Worm (Caenorhabditis elegans) whole organism, young adult: Measurements from ENCODE around the gene F55A11.6.

Source experiments
- B0035.1 ChIP-seq: sonication (generic microtip); optimal IDR thresholded peaks from 2 replicates; lab custom pipeline; 2016; ENCODE audit warnings: missing genetic modification characterization, mild to moderate bottlenecking, missing compliant biosample characterization, missing genotype, missing genetic modification reagents
- F33H1.4 ChIP-seq: fragments of 200-800 bp; sonication (Bioruptor generic); IDR thresholded peaks from 2 replicates; pipeline ENCODE4 v1.3.6; 2022; ENCODE audit warnings: missing genetic modification reagents, missing genetic modification characterization, missing compliant biosample characterization
- F39B2.1 ChIP-seq: fragments of 200-800 bp; sonication (Bioruptor generic); IDR thresholded peaks from 2 replicates; pipeline ENCODE4 v1.3.6; 2022; ENCODE audit warnings: missing genetic modification reagents, missing genetic modification characterization, missing compliant biosample characterization
- F52B5.7 ChIP-seq: sonication (generic microtip); optimal IDR thresholded peaks from 2 replicates; lab custom pipeline; 2016; ENCODE audit warnings: mild to moderate bottlenecking, missing genetic modification characterization, missing compliant biosample characterization
- F57C9.4 ChIP-seq: sonication (generic microtip); optimal IDR thresholded peaks from 2 replicates; lab custom pipeline; 2017; ENCODE audit warnings: mild to moderate bottlenecking, missing genetic modification characterization, missing compliant biosample characterization
- K12H6.12 ChIP-seq: fragments of 200-800 bp; sonication (Bioruptor generic); optimal IDR thresholded peaks from 2 replicates; lab custom pipeline; 2018; ENCODE audit warnings: mild to moderate bottlenecking, missing genetic modification characterization, missing compliant biosample characterization
- T26A5.8 ChIP-seq: sonication (generic microtip); optimal IDR thresholded peaks from 2 replicates; lab custom pipeline; 2016; ENCODE audit warnings: missing genetic modification characterization, missing compliant biosample characterization
- Y56A3A.18 ChIP-seq: fragments of 200-800 bp; sonication (Bioruptor generic); IDR thresholded peaks from 2 replicates; pipeline ENCODE4 v1.3.6; 2022; ENCODE audit warnings: missing genetic modification reagents, missing genetic modification characterization, missing compliant biosample characterization
- akir-1 ChIP-seq: fragments of 200-800 bp; sonication (Bioruptor generic); optimal IDR thresholded peaks from 2 replicates; lab custom pipeline; 2018; ENCODE audit warnings: mild to moderate bottlenecking, missing genetic modification characterization, moderate library complexity, missing compliant biosample characterization
- aptf-3 ChIP-seq: fragments of 200-800 bp; sonication (Bioruptor generic); IDR thresholded peaks from 2 replicates; pipeline ENCODE4 v1.3.6; 2022; ENCODE audit warnings: missing genetic modification characterization, missing compliant biosample characterization
- athp-1 ChIP-seq: sonication (generic microtip); optimal IDR thresholded peaks from 2 replicates; lab custom pipeline; 2017; ENCODE audit warnings: mild to moderate bottlenecking, missing genetic modification characterization, missing compliant biosample characterization
- attf-3 ChIP-seq: fragments of 200-800 bp; sonication (Bioruptor generic); conservative IDR thresholded peaks from 2 replicates; pipeline ENCODE4 v1.3.6; 2022; ENCODE audit warnings: missing genetic modification reagents, missing genetic modification characterization, missing compliant biosample characterization
- ceh-40 ChIP-seq: fragments of 200-800 bp; sonication (Bioruptor generic); IDR thresholded peaks from 2 replicates; pipeline ENCODE4 v1.3.6; 2022; ENCODE audit warnings: missing genetic modification characterization, missing compliant biosample characterization
- ceh-91 ChIP-seq: fragments of 200-800 bp; sonication (Bioruptor generic); IDR thresholded peaks from 2 replicates; pipeline ENCODE4 v1.3.6; 2022; ENCODE audit warnings: missing genetic modification reagents, missing genetic modification characterization, missing compliant biosample characterization
- chd-7 ChIP-seq: sonication (generic microtip); optimal IDR thresholded peaks from 2 replicates; lab custom pipeline; 2016; ENCODE audit warnings: mild to moderate bottlenecking, missing genetic modification characterization, moderate library complexity, missing compliant biosample characterization
- dpff-1 ChIP-seq: sonication (generic microtip); optimal IDR thresholded peaks from 2 replicates; lab custom pipeline; 2017; ENCODE audit warnings: mild to moderate bottlenecking, missing genetic modification characterization, missing compliant biosample characterization
- dpl-1 ChIP-seq: fragments of 150-350 bp; optimal IDR thresholded peaks from 2 replicates; lab custom pipeline; 2014; ENCODE audit warnings: missing biosample characterization, missing genetic modification reagents, missing genetic modification characterization
- efl-1 ChIP-seq: fragments of 150-350 bp; optimal IDR thresholded peaks from 2 replicates; lab custom pipeline; 2014; ENCODE audit warnings: missing biosample characterization, missing genetic modification reagents, missing genetic modification characterization
- egl-18 ChIP-seq: fragments of 200-800 bp; sonication (Bioruptor generic); IDR thresholded peaks from 2 replicates; pipeline ENCODE4 v1.3.6; 2022; ENCODE audit warnings: missing genetic modification reagents, missing genetic modification characterization, missing compliant biosample characterization
- egl-44 ChIP-seq: fragments of 200-800 bp; sonication (Bioruptor generic); IDR thresholded peaks from 2 replicates; pipeline ENCODE4 v1.3.6; 2022; ENCODE audit warnings: missing genetic modification reagents, missing genetic modification characterization, missing compliant biosample characterization
- egrh-3 ChIP-seq: fragments of 200-800 bp; sonication (Bioruptor generic); IDR thresholded peaks from 2 replicates; pipeline ENCODE4 v1.3.6; 2022; ENCODE audit warnings: missing genetic modification reagents, missing genetic modification characterization, missing compliant biosample characterization
- ets-4 ChIP-seq: fragments of 200-800 bp; sonication (Bioruptor generic); optimal IDR thresholded peaks from 2 replicates; lab custom pipeline; 2018; ENCODE audit warnings: mild to moderate bottlenecking, missing genetic modification characterization, missing compliant biosample characterization
- fkh-3 ChIP-seq: sonication (generic microtip); optimal IDR thresholded peaks from 2 replicates; lab custom pipeline; 2016; ENCODE audit warnings: mild to moderate bottlenecking, missing genetic modification characterization, missing compliant biosample characterization
- gei-17 ChIP-seq: fragments of 200-800 bp; sonication (Bioruptor generic); optimal IDR thresholded peaks from 2 replicates; lab custom pipeline; 2018; ENCODE audit warnings: mild to moderate bottlenecking, missing genetic modification characterization, missing compliant biosample characterization
- hlh-12 ChIP-seq: sonication (generic microtip); optimal IDR thresholded peaks from 2 replicates; lab custom pipeline; 2016; ENCODE audit warnings: missing genetic modification characterization, missing compliant biosample characterization
- hrde-1 ChIP-seq: sonication (generic microtip); optimal IDR thresholded peaks from 2 replicates; lab custom pipeline; 2016; ENCODE audit warnings: missing genetic modification characterization, mild to moderate bottlenecking, missing compliant biosample characterization, moderate library complexity, missing genotype, missing genetic modification reagents, borderline replicate concordance
- let-526 ChIP-seq: fragments of 200-800 bp; sonication (Bioruptor generic); IDR thresholded peaks from 2 replicates; pipeline ENCODE4 v1.3.6; 2022; ENCODE audit warnings: missing genetic modification reagents, missing genetic modification characterization, missing compliant biosample characterization
- lin-35 ChIP-seq, 3 experiments: fragments of 150-350 bp in 2 of 3; sonication (generic microtip) in 1 of 3; optimal IDR thresholded peaks; 2 replicates each; lab custom pipeline; 2014 to 2018; ENCODE audit warnings: missing biosample characterization in 3 of 3, missing genetic modification characterization in 3 of 3, missing genetic modification reagents in 3 of 3
- lir-1 ChIP-seq: fragments of 200-800 bp; sonication (Bioruptor generic); conservative IDR thresholded peaks from 2 replicates; pipeline ENCODE4 v1.3.6; 2022; ENCODE audit warnings: missing genetic modification reagents, missing genetic modification characterization, missing compliant biosample characterization
- madf-10 ChIP-seq: sonication (generic microtip); optimal IDR thresholded peaks from 2 replicates; lab custom pipeline; 2016; ENCODE audit warnings: mild to moderate bottlenecking, missing genetic modification characterization, missing compliant biosample characterization
- nfya-1 ChIP-seq: sonication (generic microtip); optimal IDR thresholded peaks from 2 replicates; lab custom pipeline; 2017; ENCODE audit warnings: antibody characterized with exemption, missing compliant biosample characterization, missing genetic modification characterization, borderline replicate concordance; ENCODE audit not compliant: insufficient read depth
- nfyb-1 ChIP-seq: fragments of 200-800 bp; sonication (Bioruptor generic); IDR thresholded peaks from 2 replicates; pipeline ENCODE4 v1.3.6; 2022; ENCODE audit warnings: missing genetic modification reagents, missing genetic modification characterization, missing compliant biosample characterization
- pha-4 ChIP-seq: fragments of 150-350 bp; sonication (generic microtip); optimal IDR thresholded peaks from 2 replicates; lab custom pipeline; 2014; ENCODE audit warnings: missing biosample characterization, missing genetic modification reagents, missing genetic modification characterization
- rec-8 ChIP-seq, 2 experiments: sonication (generic microtip); optimal IDR thresholded peaks; 2 replicates each; lab custom pipeline; 2016; ENCODE audit warnings: mild to moderate bottlenecking in 2 of 2, missing genetic modification characterization in 2 of 2, missing genetic modification reagents in 2 of 2, missing genotype in 2 of 2, missing biosample characterization in 1 of 2, missing compliant biosample characterization in 1 of 2, moderate library complexity in 1 of 2
- rpc-1 ChIP-seq, 2 experiments: fragments of 150-350 bp in 1 of 2; sonication (generic microtip) in 1 of 2; optimal IDR thresholded peaks; 2 replicates each; lab custom pipeline; 2014 to 2018; ENCODE audit warnings: missing biosample characterization in 1 of 2, missing genetic modification characterization in 1 of 2, missing genetic modification reagents in 1 of 2, missing genotype in 1 of 2
- sdz-38 ChIP-seq: sonication (generic microtip); optimal IDR thresholded peaks from 2 replicates; lab custom pipeline; 2016; ENCODE audit warnings: missing genotype, missing genetic modification characterization, missing compliant biosample characterization
- sea-2 ChIP-seq: fragments of 200-800 bp; sonication (Bioruptor generic); IDR thresholded peaks from 2 replicates; pipeline ENCODE4 v1.3.6; 2022; ENCODE audit warnings: missing genetic modification characterization, missing compliant biosample characterization
- snpc-1.3 ChIP-seq: sonication (generic microtip); optimal IDR thresholded peaks from 2 replicates; lab custom pipeline; 2017; ENCODE audit warnings: missing genetic modification characterization, mild to moderate bottlenecking, missing compliant biosample characterization, antibody characterized with exemption, moderate library complexity, missing genotype, missing genetic modification reagents; ENCODE audit not compliant: insufficient read depth
- sptf-2 ChIP-seq: fragments of 200-800 bp; sonication (Bioruptor generic); optimal IDR thresholded peaks from 2 replicates; lab custom pipeline; 2018; ENCODE audit warnings: mild to moderate bottlenecking, missing genetic modification characterization, missing compliant biosample characterization
- tbp1 ChIP-seq: fragments of 200-800 bp; sonication (Bioruptor generic); optimal IDR thresholded peaks from 2 replicates; lab custom pipeline; 2018; ENCODE audit warnings: mild to moderate bottlenecking, missing genetic modification characterization, missing compliant biosample characterization
- tlf-1 ChIP-seq: fragments of 200-800 bp; sonication (Bioruptor generic); optimal IDR thresholded peaks from 2 replicates; lab custom pipeline; 2018; ENCODE audit warnings: mild to moderate bottlenecking, missing genetic modification characterization, missing compliant biosample characterization
- xnd-1 ChIP-seq: sonication (generic microtip); optimal IDR thresholded peaks from 2 replicates; lab custom pipeline; 2016; ENCODE audit warnings: missing genotype, missing genetic modification reagents, missing genetic modification characterization, missing compliant biosample characterization
- zfh-2 ChIP-seq: fragments of 200-800 bp; sonication (Bioruptor generic); conservative IDR thresholded peaks from 2 replicates; pipeline ENCODE4 v1.3.6; 2022; ENCODE audit warnings: missing genetic modification reagents, missing genetic modification characterization, missing compliant biosample characterization
- zim-3 ChIP-seq: sonication (generic microtip); optimal IDR thresholded peaks from 2 replicates; lab custom pipeline; 2017; ENCODE audit warnings: mild to moderate bottlenecking, missing genetic modification characterization, moderate library complexity, missing compliant biosample characterization
- ztf-22 ChIP-seq: fragments of 200-800 bp; sonication (Bioruptor generic); optimal IDR thresholded peaks from 2 replicates; lab custom pipeline; 2018; ENCODE audit warnings: mild to moderate bottlenecking, missing genetic modification characterization, moderate library complexity, missing compliant biosample characterization
- ztf-26 ChIP-seq: sonication (generic microtip); optimal IDR thresholded peaks from 2 replicates; lab custom pipeline; 2017; ENCODE audit warnings: missing genetic modification characterization, missing compliant biosample characterization
- ztf-28 ChIP-seq: fragments of 200-800 bp; sonication (Bioruptor generic); IDR thresholded peaks from 2 replicates; pipeline ENCODE4 v1.3.6; 2022; ENCODE audit warnings: missing genetic modification reagents, missing genetic modification characterization, missing compliant biosample characterization
- ztf-6 ChIP-seq: fragments of 200-800 bp; sonication (Bioruptor generic); IDR thresholded peaks from 2 replicates; pipeline ENCODE4 v1.3.6; 2022; ENCODE audit warnings: missing genetic modification reagents, missing genetic modification characterization, missing compliant biosample characterization

F55A11.6 gene

ce11 chrV:11764373-11764954 lies 12.2 kb upstream of the F55A11.6 start, which contains the start of the genes F55A11.1 and syx-5 (continued):
- TF ChIP-seq attf-3 (GFP tag; lab: Robert Waterston, UW): no peak
- TF ChIP-seq hrde-1 (tag; lab: Kevin White, UChicago): no peak
- TF ChIP-seq egl-18: no peak
- TF ChIP-seq lin-35 (GFP tag; optimal IDR thresholded peaks at IDR 0.05; lab: Kevin White, UChicago): peak in 1 of 3 experiments; percentile 69
- no peak for TF ChIP-seq rec-8 (tag; optimal IDR thresholded peaks at IDR 0.05; lab: Kevin White, UChicago)
- peak; percentile 39 for TF ChIP-seq xnd-1 (tag; lab: Kevin White, UChicago)
- TF ChIP-seq ets-4: no peak
- no peak for TF ChIP-seq aptf-3 (GFP tag; lab: Robert Waterston, UW)
- no peak for TF ChIP-seq F57C9.4 (tag; lab: Kevin White, UChicago)
- no peak for TF ChIP-seq zfh-2
- TF ChIP-seq pha-4 (tag; lab: Kevin White, UChicago): no peak
- no peak for TF ChIP-seq F52B5.7 (tag; lab: Kevin White, UChicago)
- peak; percentile 65 for TF ChIP-seq K12H6.12 (tag; lab: Kevin White, UChicago)
- TF ChIP-seq dpl-1: peak; percentile 30
- peak; percentile 80 for TF ChIP-seq ztf-26 (tag; lab: Kevin White, UChicago)
- no peak for TF ChIP-seq dpff-1 (tag; lab: Kevin White, UChicago)
- no peak for TF ChIP-seq F39B2.1 (GFP tag; lab: Robert Waterston, UW)
- TF ChIP-seq efl-1 (GFP tag; lab: Kevin White, UChicago): peak; percentile 33
- no peak for TF ChIP-seq ztf-22 (GFP tag; lab: Kevin White, UChicago)
- TF ChIP-seq tlf-1 (GFP tag; lab: Kevin White, UChicago): peak; percentile 75
- no peak for TF ChIP-seq ztf-28 (GFP tag; lab: Robert Waterston, UW)
- no peak for TF ChIP-seq sdz-38 (tag; lab: Kevin White, UChicago)
- TF ChIP-seq zim-3: no peak
- TF ChIP-seq lir-1 (GFP tag; lab: Robert Waterston, UW): no peak
- TF ChIP-seq sea-2 (GFP tag; lab: Robert Waterston, UW): no peak
- TF ChIP-seq F33H1.4 (GFP tag; lab: Robert Waterston, UW): peak; percentile 55
- TF ChIP-seq Y56A3A.18 (GFP tag; lab: Robert Waterston, UW): 0 out of 2 replicates have a peak, but pooled peaks have one; percentile 71
- no peak for TF ChIP-seq rpc-1 (optimal IDR thresholded peaks at IDR 0.05; lab: Kevin White, UChicago)
- no peak for TF ChIP-seq rpc-1 (tag; optimal IDR thresholded peaks at IDR 0.05; lab: Kevin White, UChicago)
- TF ChIP-seq egl-44: no peak
- TF ChIP-seq chd-7 (tag; lab: Kevin White, UChicago): no peak
- TF ChIP-seq madf-10 (tag; lab: Kevin White, UChicago): peak; percentile 54
- TF ChIP-seq fkh-3 (tag; lab: Kevin White, UChicago): no peak
- TF ChIP-seq ceh-91: no peak
- TF ChIP-seq sptf-2 (GFP tag; lab: Kevin White, UChicago): no peak
- TF ChIP-seq hlh-12 (tag; lab: Kevin White, UChicago): no peak
- TF ChIP-seq athp-1 (tag; lab: Kevin White, UChicago): no peak
- TF ChIP-seq let-526 (GFP tag; lab: Robert Waterston, UW): no peak
- no peak for TF ChIP-seq akir-1
- no peak for TF ChIP-seq ztf-6
- TF ChIP-seq ceh-40 (GFP tag; lab: Robert Waterston, UW): no peak
- peak; percentile 50 for TF ChIP-seq gei-17
- peak; percentile 84 for TF ChIP-seq nfyb-1 (GFP tag; lab: Robert Waterston, UW)
- TF ChIP-seq tbp1 (GFP tag; lab: Kevin White, UChicago): peak; percentile 58
- no peak for TF ChIP-seq T26A5.8
- peak; percentile 7 for TF ChIP-seq B0035.1
- no peak for TF ChIP-seq egrh-3 (GFP tag; lab: Robert Waterston, UW)
- TF ChIP-seq snpc-1.3 (tag; lab: Kevin White, UChicago): no peak
- TF ChIP-seq nfya-1 (tag; lab: Kevin White, UChicago): no peak
